Fruit fly (Drosophila melanogaster) whole organism, embryonic: ENCODE results near the gene alpha-Est7.

Experiments used
- Asciz ChIP-seq: fragments of 200-800 bp; sonication (Bioruptor generic); optimal IDR thresholded peaks from 2 replicates; lab custom pipeline; 2017; ENCODE audit warnings: missing biosample characterization, mild to moderate bottlenecking, missing genetic modification characterization, missing genetic modification reagents
- Awh ChIP-seq: fragments of 200-800 bp; sonication (Bioruptor generic); IDR thresholded peaks from 2 replicates; pipeline ENCODE4, ENCODE4 v1.3.6; 2022; ENCODE audit warnings: missing biosample characterization, missing genetic modification characterization
- B-H1 ChIP-seq: fragments of 200-800 bp; sonication (Bioruptor generic); IDR thresholded peaks from 3 replicates; pipeline ENCODE4 v1.3.6; 2022; ENCODE audit warnings: missing biosample characterization, missing genetic modification characterization
- CG10267 ChIP-seq: fragments of 200-800 bp; sonication (Bioruptor generic); optimal IDR thresholded peaks from 2 replicates; lab custom pipeline; 2018; ENCODE audit warnings: missing biosample characterization, mild to moderate bottlenecking, missing genetic modification characterization, moderate library complexity
- CG10565 ChIP-seq: fragments of 200-800 bp; sonication (Bioruptor generic); optimal IDR thresholded peaks from 3 replicates; lab custom pipeline; 2016; ENCODE audit warnings: missing biosample characterization, mild to moderate bottlenecking, missing genetic modification characterization
- CG11695 ChIP-seq: fragments of 200-800 bp; sonication (Bioruptor generic); IDR thresholded peaks from 3 replicates; pipeline ENCODE4 v1.3.6; 2022; ENCODE audit warnings: missing biosample characterization, missing genetic modification characterization
- CG12155 ChIP-seq: fragments of 200-800 bp; sonication (Bioruptor generic); optimal IDR thresholded peaks from 3 replicates; lab custom pipeline; 2016; ENCODE audit warnings: missing biosample characterization, missing genetic modification characterization
- CG12236 ChIP-seq: fragments of 200-800 bp; sonication (Bioruptor generic); optimal IDR thresholded peaks from 2 replicates; lab custom pipeline; 2016; ENCODE audit warnings: missing biosample characterization, missing genetic modification characterization
- CG12744 ChIP-seq: fragments of 200-800 bp; sonication (Bioruptor generic); optimal IDR thresholded peaks from 2 replicates; lab custom pipeline; 2016; ENCODE audit warnings: missing biosample characterization, missing genetic modification characterization
- CG14014 ChIP-seq: fragments of 200-800 bp; sonication (Bioruptor generic); IDR thresholded peaks from 2 replicates; pipeline ENCODE4 v1.3.6; 2022; ENCODE audit warnings: missing biosample characterization, missing genetic modification characterization
- CG14667 ChIP-seq: fragments of 200-800 bp; sonication (Bioruptor generic); IDR thresholded peaks from 2 replicates; pipeline ENCODE4 v1.3.6; 2022; ENCODE audit warnings: missing biosample characterization, missing genetic modification characterization
- CG15011 ChIP-seq: fragments of 200-800 bp; sonication (Bioruptor generic); optimal IDR thresholded peaks from 3 replicates; lab custom pipeline; 2018; ENCODE audit warnings: missing biosample characterization, mild to moderate bottlenecking, missing genetic modification characterization
- CG1602 ChIP-seq: fragments of 200-800 bp; sonication (Bioruptor generic); optimal IDR thresholded peaks from 3 replicates; lab custom pipeline; 2016; ENCODE audit warnings: missing biosample characterization, missing genetic modification characterization
- CG16813 ChIP-seq: fragments of 200-800 bp; sonication (Bioruptor generic); IDR thresholded peaks from 3 replicates; pipeline ENCODE4 v1.3.6; 2022; ENCODE audit warnings: missing biosample characterization, missing genetic modification characterization; ENCODE audit not compliant: partially characterized antibody
- CG17385 ChIP-seq: fragments of 200-800 bp; sonication (Bioruptor generic); optimal IDR thresholded peaks from 3 replicates; lab custom pipeline; 2018; ENCODE audit warnings: missing biosample characterization, mild to moderate bottlenecking, missing genetic modification characterization
- CG17912 ChIP-seq: fragments of 200-800 bp; sonication (Bioruptor generic); optimal IDR thresholded peaks from 2 replicates; lab custom pipeline; 2018; ENCODE audit warnings: missing biosample characterization, mild to moderate bottlenecking, missing genetic modification characterization
- CG18011 ChIP-seq: fragments of 200-800 bp; sonication (Bioruptor generic); optimal IDR thresholded peaks from 2 replicates; lab custom pipeline; 2017; ENCODE audit warnings: missing biosample characterization, missing genetic modification characterization, mild to moderate bottlenecking, moderate library complexity, missing genotype
- CG3163 ChIP-seq: fragments of 200-800 bp; sonication (Bioruptor generic); optimal IDR thresholded peaks from 3 replicates; lab custom pipeline; 2016; ENCODE audit warnings: missing biosample characterization, missing genetic modification characterization
- CG34376 ChIP-seq: fragments of 200-800 bp; sonication (Bioruptor generic); optimal IDR thresholded peaks from 2 replicates; lab custom pipeline; 2018; ENCODE audit warnings: missing biosample characterization, mild to moderate bottlenecking, missing genetic modification characterization
- CG34422 ChIP-seq: fragments of 200-800 bp; sonication (Bioruptor generic); IDR thresholded peaks from 3 replicates; pipeline ENCODE4 v1.3.6; 2022; ENCODE audit warnings: missing biosample characterization, missing genetic modification characterization
- CG3838 ChIP-seq: fragments of 200-800 bp; sonication (Bioruptor generic); optimal IDR thresholded peaks from 3 replicates; lab custom pipeline; 2016; ENCODE audit warnings: missing biosample characterization, missing genetic modification characterization
- CG4854 ChIP-seq: fragments of 200-800 bp; sonication (Bioruptor generic); optimal IDR thresholded peaks from 2 replicates; lab custom pipeline; 2016; ENCODE audit warnings: missing biosample characterization, missing genetic modification characterization, inconsistent platforms
- CG6254 ChIP-seq: fragments of 200-800 bp; sonication (Bioruptor generic); optimal IDR thresholded peaks from 3 replicates; lab custom pipeline; 2017; ENCODE audit warnings: mild to moderate bottlenecking, missing biosample characterization, missing genetic modification reagents, missing genetic modification characterization
- CG7556 ChIP-seq: fragments of 200-800 bp; sonication (Bioruptor generic); optimal IDR thresholded peaks from 2 replicates; lab custom pipeline; 2017; ENCODE audit warnings: missing biosample characterization, mild to moderate bottlenecking, missing genetic modification characterization
- CG8290 ChIP-seq, 3 experiments: fragments of 200-800 bp; sonication (Bioruptor generic); optimal IDR thresholded peaks; 2 replicates each; lab custom pipeline; 2016 to 2019; ENCODE audit warnings: missing biosample characterization in 3 of 3, missing genetic modification characterization in 3 of 3, mild to moderate bottlenecking in 2 of 3, moderate library complexity in 1 of 3
- CG9727 ChIP-seq: fragments of 200-800 bp; sonication (Bioruptor generic); optimal IDR thresholded peaks from 3 replicates; lab custom pipeline; 2017; ENCODE audit warnings: missing biosample characterization, mild to moderate bottlenecking, missing genetic modification characterization
- D19A ChIP-seq: fragments of 200-800 bp; optimal IDR thresholded peaks from 3 replicates; lab custom pipeline; 2019; ENCODE audit warnings: missing biosample characterization, mild to moderate bottlenecking, missing genetic modification characterization, moderate library complexity
- Fer1 ChIP-seq: fragments of 200-800 bp; sonication (Bioruptor generic); optimal IDR thresholded peaks from 2 replicates; lab custom pipeline; 2017; ENCODE audit warnings: missing biosample characterization, mild to moderate bottlenecking, missing genetic modification characterization
- Fer2 ChIP-seq: fragments of 200-800 bp; sonication (Bioruptor generic); optimal IDR thresholded peaks from 2 replicates; lab custom pipeline; 2018; ENCODE audit warnings: missing biosample characterization, mild to moderate bottlenecking, missing genetic modification characterization, moderate library complexity
- HLH54F ChIP-seq: fragments of 200-800 bp; sonication (Bioruptor generic); optimal IDR thresholded peaks from 3 replicates; lab custom pipeline; 2016; ENCODE audit warnings: missing biosample characterization, missing genetic modification characterization
- Med ChIP-seq: fragments of 200-800 bp; sonication (Bioruptor generic); peaks from one replicate; lab custom pipeline; 2016; ENCODE audit warnings: missing biosample characterization, missing genetic modification characterization, mild to moderate bottlenecking, inconsistent platforms, moderate library complexity
- Nf-YA ChIP-seq: fragments of 200-800 bp; sonication (Bioruptor generic); IDR thresholded peaks from 2 replicates; pipeline ENCODE4 v1.3.6; 2022; ENCODE audit warnings: missing biosample characterization, missing genetic modification characterization
- Sin3A ChIP-seq: fragments of >200 bp; optimal IDR thresholded peaks from 2 replicates; lab custom pipeline; 2018
- bcd ChIP-seq: fragments of 200-800 bp; sonication (Bioruptor generic); optimal IDR thresholded peaks from 2 replicates; lab custom pipeline; 2017; ENCODE audit warnings: missing biosample characterization, mild to moderate bottlenecking, missing genetic modification characterization
- dm ChIP-seq: fragments of 200-800 bp; sonication (Bioruptor generic); optimal IDR thresholded peaks from 3 replicates; lab custom pipeline; 2016; ENCODE audit warnings: missing biosample characterization, missing genetic modification characterization
- eve ChIP-seq, 2 experiments: fragments of >200 bp; optimal IDR thresholded peaks; 2 replicates each; lab custom pipeline; 2017; ENCODE audit warnings: missing biosample characterization in 2 of 2, missing genetic modification characterization in 2 of 2
- ewg ChIP-seq: fragments of 200-800 bp; sonication (Bioruptor generic); optimal IDR thresholded peaks from 3 replicates; lab custom pipeline; 2017; ENCODE audit warnings: mild to moderate bottlenecking, missing biosample characterization, missing genetic modification reagents, missing genetic modification characterization
- ftz-f1 ChIP-seq: fragments of 200-800 bp; sonication (Bioruptor generic); optimal IDR thresholded peaks from 2 replicates; lab custom pipeline; 2016; ENCODE audit warnings: missing biosample characterization, missing genetic modification characterization
- grn ChIP-seq: fragments of 200-800 bp; sonication (Bioruptor generic); optimal IDR thresholded peaks from 3 replicates; lab custom pipeline; 2017; ENCODE audit warnings: missing biosample characterization, missing genetic modification characterization
- gsb-n ChIP-seq: fragments of 200-800 bp; sonication (Bioruptor generic); optimal IDR thresholded peaks from 3 replicates; lab custom pipeline; 2018; ENCODE audit warnings: missing biosample characterization, mild to moderate bottlenecking, missing genetic modification characterization
- gt ChIP-seq: fragments of 200-800 bp; sonication (Bioruptor generic); IDR thresholded peaks from 2 replicates; pipeline ENCODE4 v1.3.6; 2022; ENCODE audit warnings: missing biosample characterization, missing genetic modification characterization
- mirr ChIP-seq: fragments of 200-800 bp; sonication (Bioruptor generic); optimal IDR thresholded peaks from 3 replicates; lab custom pipeline; 2018; ENCODE audit warnings: missing biosample characterization, mild to moderate bottlenecking, missing genetic modification characterization
- oc ChIP-seq: fragments of 200-800 bp; sonication (Bioruptor generic); optimal IDR thresholded peaks from 2 replicates; lab custom pipeline; 2018; ENCODE audit warnings: missing biosample characterization, mild to moderate bottlenecking, missing genetic modification characterization, moderate library complexity
- prd ChIP-seq, 3 experiments: fragments of >200 bp in 2 of 3; fragments of 200-800 bp in 1 of 3; sonication (Bioruptor generic) in 1 of 3; optimal IDR thresholded peaks in 2 of 3; IDR thresholded peaks in 1 of 3; 2 replicates in 2 of 3; 3 replicates in 1 of 3; pipeline versions ENCODE4 v1.3.6 to Lab custom; 2017 to 2022; ENCODE audit warnings: missing biosample characterization in 1 of 3, missing genetic modification characterization in 1 of 3
- shn ChIP-seq: fragments of 200-800 bp; sonication (Bioruptor generic); optimal IDR thresholded peaks from 3 replicates; lab custom pipeline; 2016; ENCODE audit warnings: missing biosample characterization, missing genetic modification characterization
- sisA ChIP-seq: fragments of 200-800 bp; sonication (Bioruptor generic); IDR thresholded peaks from 2 replicates; pipeline ENCODE4 v1.3.6; 2022; ENCODE audit warnings: missing biosample characterization, missing genetic modification characterization
- slbo ChIP-seq: fragments of 200-800 bp; sonication (Bioruptor generic); IDR thresholded peaks from 2 replicates; pipeline ENCODE4 v1.3.6; 2022; ENCODE audit warnings: missing biosample characterization, missing genetic modification characterization
- sob ChIP-seq: fragments of 200-800 bp; sonication (Bioruptor generic); IDR thresholded peaks from 2 replicates; pipeline ENCODE4 v1.3.6; 2022; ENCODE audit warnings: missing biosample characterization, missing genetic modification characterization
- toy ChIP-seq: fragments of 200-800 bp; sonication (Bioruptor generic); IDR thresholded peaks from 2 replicates; pipeline ENCODE4 v1.3.6; 2022; ENCODE audit warnings: missing biosample characterization, missing genetic modification characterization
- wor ChIP-seq: fragments of 200-800 bp; sonication (Bioruptor generic); IDR thresholded peaks from 2 replicates; pipeline ENCODE4 v1.3.6; 2022; ENCODE audit warnings: missing biosample characterization, missing genetic modification characterization
- zfh1 ChIP-seq: fragments of 200-800 bp; sonication (Bioruptor generic); IDR thresholded peaks from 3 replicates; pipeline ENCODE4 v1.3.6; 2022; ENCODE audit warnings: missing biosample characterization, missing genetic modification characterization

alpha-Est7 gene

DNA sequence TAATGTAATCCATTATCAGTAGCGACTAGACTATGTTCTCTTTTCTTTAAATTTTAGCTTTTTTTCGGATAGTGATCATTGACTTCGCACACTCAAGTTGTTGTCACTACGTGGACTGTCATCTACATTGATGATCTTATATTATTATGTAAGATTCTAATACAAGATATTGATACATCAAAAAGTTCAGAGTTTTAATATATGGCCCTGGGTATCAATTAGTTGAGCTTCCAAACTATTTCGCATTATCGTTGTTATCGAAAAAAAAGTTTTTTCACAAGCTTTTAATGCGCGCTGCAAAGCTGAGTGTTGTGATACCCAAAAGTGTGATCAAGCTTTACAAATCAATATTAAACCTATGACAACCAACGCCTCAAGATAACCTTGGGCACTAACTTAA, 31.5 kb downstream of the alpha-Est7 start (continued):
- TF ChIP-seq bcd (GFP tag; lab: Kevin White, UChicago) = peak; percentile 9
- no peak for TF ChIP-seq prd (optimal IDR thresholded peaks at IDR 0.05; lab: Kevin White, UChicago)
- TF ChIP-seq prd (GFP tag; IDR thresholded peaks at IDR 0.05; lab: Robert Waterston, UW) = peak; percentile 42; the same call in 1 of the 3 replicates
- peak; percentile 30 for TF ChIP-seq mirr
- peak; percentile 24 for TF ChIP-seq CG1602 (GFP tag; lab: Kevin White, UChicago)
- TF ChIP-seq CG12155 (GFP tag; lab: Kevin White, UChicago) = no peak
- no peak; the same call in 1 of the 2 replicates for TF ChIP-seq Awh (GFP tag; lab: Robert Waterston, UW)
- TF ChIP-seq CG10267 (tag; lab: Kevin White, UChicago) = no peak
- TF ChIP-seq shn = no peak
- TF ChIP-seq Fer1 (GFP tag; lab: Kevin White, UChicago) = no peak
- TF ChIP-seq gsb-n = no peak
- peak; percentile 4 for TF ChIP-seq CG9727 (GFP tag; lab: Kevin White, UChicago)
- no peak for TF ChIP-seq CG12744 (GFP tag; lab: Kevin White, UChicago)
- TF ChIP-seq CG17912 = no peak
- TF ChIP-seq toy (GFP tag; lab: Robert Waterston, UW) = 0 out of 2 replicates have a peak, but pooled peaks have one; percentile 15
- no peak for TF ChIP-seq Sin3A (lab: Kevin White, UChicago)
- TF ChIP-seq CG15011 (GFP tag; lab: Kevin White, UChicago) = no peak
- TF ChIP-seq sisA (GFP tag; lab: Robert Waterston, UW) = no peak
- TF ChIP-seq CG10565 (GFP tag; lab: Kevin White, UChicago) = no peak
- TF ChIP-seq oc (tag; lab: Kevin White, UChicago) = no peak
- TF ChIP-seq grn (GFP tag; lab: Kevin White, UChicago) = no peak
- TF ChIP-seq CG14014 = peak; percentile 39; the same call in 1 of the 2 replicates
- TF ChIP-seq Med (GFP tag; lab: Kevin White, UChicago) = peak; percentile 83
- no peak for TF ChIP-seq CG3838 (GFP tag; lab: Kevin White, UChicago)
- TF ChIP-seq sob (GFP tag; lab: Robert Waterston, UW) = peak; percentile 57
- no peak for TF ChIP-seq Asciz (GFP tag; lab: Kevin White, UChicago)
- peak; percentile 16 for TF ChIP-seq CG4854 (GFP tag; lab: Kevin White, UChicago)
- TF ChIP-seq CG34422 = 0 out of 3 replicates have a peak, but pooled peaks have one; percentile 11
- TF ChIP-seq HLH54F = no peak
- no peak for TF ChIP-seq Fer2 (tag; lab: Kevin White, UChicago)
- TF ChIP-seq dm (GFP tag; lab: Kevin White, UChicago) = no peak
- no peak for TF ChIP-seq wor
- TF ChIP-seq CG12236 (GFP tag; lab: Kevin White, UChicago) = no peak
- no peak for TF ChIP-seq CG3163
- TF ChIP-seq CG8290 (GFP tag; optimal IDR thresholded peaks at IDR 0.05; lab: Kevin White, UChicago) = no peak
- TF ChIP-seq CG8290 (tag; optimal IDR thresholded peaks at IDR 0.05; lab: Kevin White, UChicago) = peak in 1 of 2 experiments; percentile 60
- TF ChIP-seq CG17385 = no peak
- TF ChIP-seq CG7556 (GFP tag; lab: Kevin White, UChicago) = peak; percentile 12
- TF ChIP-seq ewg (GFP tag; lab: Kevin White, UChicago) = no peak
- no peak for TF ChIP-seq CG14667 (GFP tag; lab: Robert Waterston, UW)
- peak; percentile 61 for TF ChIP-seq slbo
- no peak for TF ChIP-seq Nf-YA (GFP tag; lab: Robert Waterston, UW)
- TF ChIP-seq CG34376 = no peak
- peak; percentile 62 for TF ChIP-seq CG16813 (GFP tag; lab: Robert Waterston, UW)
- TF ChIP-seq zfh1 (GFP tag; lab: Robert Waterston, UW) = no peak
- TF ChIP-seq CG6254 (GFP tag; lab: Kevin White, UChicago) = no peak
- no peak for TF ChIP-seq CG11695 (GFP tag; lab: Robert Waterston, UW)
- TF ChIP-seq eve (GFP tag; optimal IDR thresholded peaks at IDR 0.05; lab: Kevin White, UChicago) = no peak
- TF ChIP-seq CG18011 (GFP tag; lab: Kevin White, UChicago) = peak; percentile 97
- no peak for TF ChIP-seq B-H1 (GFP tag; lab: Robert Waterston, UW)
- TF ChIP-seq ftz-f1 (GFP tag; lab: Kevin White, UChicago) = peak; percentile 89
- no peak for TF ChIP-seq gt (GFP tag; lab: Robert Waterston, UW)
- no peak for TF ChIP-seq D19A (tag; lab: Kevin White, UChicago)
